Fruit fly (Drosophila melanogaster) S2 (cell line): ENCODE data around the gene CG45067.

Experiments used
- CG8478 ChIP-seq: fragments of >200 bp; optimal IDR thresholded peaks from 2 replicates; lab custom pipeline; 2018
- CTCF ChIP-seq, 2 experiments: fragments of >200 bp; optimal IDR thresholded peaks; 2 replicates each; lab custom pipeline; 2018

DNA sequence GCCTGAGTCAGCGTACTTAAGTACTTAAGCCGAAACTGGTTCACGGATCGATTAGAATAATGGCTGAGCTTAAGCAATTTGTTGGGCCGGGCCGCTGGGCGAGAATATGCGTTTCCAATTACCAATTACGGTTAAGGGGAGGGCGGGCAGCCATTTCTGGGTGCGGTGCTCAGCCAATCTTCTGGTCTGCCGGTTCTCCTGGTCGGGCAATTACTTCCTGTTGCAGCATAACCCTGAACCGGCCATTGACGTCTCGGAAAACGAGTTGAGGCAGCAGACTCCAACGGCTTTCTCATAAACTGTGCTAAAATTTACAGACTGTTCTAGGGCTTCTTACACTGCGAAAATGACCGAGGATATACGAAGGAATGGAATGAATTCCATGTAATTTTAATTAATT lies 13.1 kb downstream of the CG45067 start:
- TF ChIP-seq CTCF (optimal IDR thresholded peaks at IDR 0.05; lab: Kevin White, UChicago) (no peak), CG8478 (no peak)
